Fruit fly (Drosophila melanogaster) whole organism, larva: ENCODE results near the gene RpS25.

Source experiments
- noc ChIP-seq: fragments of 200-800 bp; sonication (Bioruptor generic); optimal IDR thresholded peaks from 3 replicates; lab custom pipeline; 2019; ENCODE audit warnings: missing biosample characterization, mild to moderate bottlenecking, missing genetic modification characterization, moderate library complexity

Gene RpS25

DNA sequence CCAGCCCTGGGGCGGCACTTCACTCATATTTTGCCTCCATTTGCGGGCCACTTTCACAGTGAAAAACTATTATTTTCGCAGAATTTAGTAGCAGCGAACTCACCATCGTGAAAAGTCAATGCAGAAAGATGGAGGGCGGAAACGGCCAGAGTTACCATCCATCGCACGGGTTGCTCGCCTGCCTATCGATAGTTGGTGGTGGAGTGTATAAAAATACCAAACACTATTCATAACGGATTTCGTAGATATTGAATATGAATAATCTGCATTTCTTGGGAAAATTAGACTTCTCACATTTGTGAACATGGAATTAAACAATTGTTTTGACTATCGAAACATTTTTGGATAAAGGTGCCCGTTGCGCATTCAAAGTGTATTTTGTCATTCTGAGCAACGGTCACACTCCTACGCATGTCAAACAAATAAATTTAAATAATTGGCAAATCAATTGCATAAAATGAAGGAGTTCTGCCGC is at the start of gene RpS25, which contains the start of gene CG4820:
RpS25 (minus strand) TSS at position 132 of the 475 bp plus-strand sequence.
CG4820 (plus strand) TSS at position 380 of the 475 bp plus-strand sequence.
- TF ChIP-seq noc (tag; lab: Kevin White, UChicago), result peak; percentile 69

DNA sequence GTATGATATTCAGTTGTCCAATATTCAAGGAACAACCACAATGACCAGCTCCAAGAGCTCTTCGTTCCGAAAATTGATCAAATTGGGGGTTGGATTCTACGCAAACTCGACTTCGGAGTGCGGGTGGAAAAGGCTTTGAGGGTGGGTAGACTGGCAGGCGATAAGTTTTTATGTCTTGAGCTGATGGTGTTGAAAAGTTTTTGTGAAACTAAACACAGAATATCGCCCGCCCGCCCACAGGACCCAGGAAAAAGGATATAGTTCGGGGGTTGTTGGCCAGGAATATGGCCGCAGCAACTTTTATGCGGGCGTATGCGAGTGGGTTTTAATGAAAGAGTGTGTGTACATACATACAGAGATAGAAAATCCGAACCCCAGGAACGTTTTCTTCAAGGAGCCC is 47.5 kb upstream of the RpS25 start:
- TF ChIP-seq noc (tag; lab: Kevin White, UChicago), result no peak

DNA sequence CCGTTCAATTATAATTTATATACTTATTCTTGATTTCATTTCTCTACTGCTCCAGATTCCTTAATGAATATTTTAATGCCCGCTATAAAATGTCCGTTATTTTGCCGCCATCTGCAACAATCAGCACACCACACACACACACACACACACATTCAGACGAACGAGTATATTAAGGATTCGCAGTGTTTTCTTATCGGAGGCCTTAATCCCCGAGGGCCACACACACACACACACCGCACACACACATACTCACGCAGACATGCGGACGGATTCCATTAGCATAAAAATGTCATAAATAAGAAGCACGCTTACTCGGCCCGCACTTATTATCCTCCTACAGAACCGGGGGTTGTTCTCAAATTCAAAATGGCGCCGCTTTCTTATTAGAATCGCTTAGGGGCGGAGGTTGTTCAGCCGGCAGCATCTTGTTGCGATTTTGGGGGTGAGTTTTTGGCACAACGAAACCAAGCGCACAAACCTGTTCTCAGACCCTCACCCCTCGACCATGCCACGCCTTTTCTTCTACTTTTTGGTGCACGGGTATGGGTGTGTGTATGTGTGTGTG is 45.0 kb upstream of the RpS25 start:
- no peak for TF ChIP-seq noc (tag; lab: Kevin White, UChicago)

DNA sequence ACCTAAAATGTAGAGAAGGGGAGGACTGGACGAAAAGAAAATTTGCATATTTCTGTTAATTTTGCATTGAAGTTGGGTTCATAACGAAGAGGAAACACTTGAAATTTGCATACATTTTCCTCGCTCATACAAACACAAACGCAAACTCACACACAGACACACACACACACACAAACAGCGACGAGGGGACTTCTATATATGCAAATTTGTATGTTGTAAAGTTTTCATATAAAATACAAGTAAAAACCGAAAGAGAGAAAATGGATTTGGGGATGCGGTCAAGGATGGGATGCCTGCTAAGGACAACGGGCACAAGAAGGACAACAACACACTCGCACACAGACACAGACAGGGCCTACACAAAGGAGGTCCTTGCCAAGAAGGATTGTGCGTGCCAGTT is 41.5 kb upstream of the RpS25 start:
- TF ChIP-seq noc (tag; lab: Kevin White, UChicago), result no peak

DNA sequence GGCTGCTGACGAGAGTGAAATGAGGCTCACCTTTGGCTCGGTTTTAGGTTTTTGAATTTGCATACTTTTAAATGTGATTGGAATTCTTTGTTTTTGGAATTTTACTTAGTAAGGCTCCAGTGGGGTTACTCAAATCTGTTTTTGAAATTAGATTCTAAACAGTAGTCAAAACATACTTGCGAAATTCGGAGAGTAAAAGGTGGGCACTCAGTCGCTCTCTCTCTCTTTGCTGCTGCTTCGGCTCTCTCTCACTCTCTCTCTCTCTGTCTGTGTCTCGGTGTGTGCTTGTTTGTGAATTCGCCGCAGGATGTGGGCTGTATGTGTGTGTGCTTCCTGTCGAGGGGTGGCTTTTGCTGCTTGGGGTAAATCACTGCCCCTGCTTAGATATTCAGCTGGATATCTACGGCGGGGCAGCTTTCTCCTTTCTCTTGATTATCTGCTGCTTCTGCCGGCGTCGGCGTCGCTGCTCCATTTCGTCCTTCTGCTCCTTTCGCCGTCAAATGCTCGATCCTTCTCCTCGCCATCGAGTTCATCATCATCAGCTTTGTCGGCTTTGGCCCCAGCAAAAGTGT is 38.4 kb upstream of the RpS25 start:
- TF ChIP-seq noc (tag; lab: Kevin White, UChicago), result no peak

DNA sequence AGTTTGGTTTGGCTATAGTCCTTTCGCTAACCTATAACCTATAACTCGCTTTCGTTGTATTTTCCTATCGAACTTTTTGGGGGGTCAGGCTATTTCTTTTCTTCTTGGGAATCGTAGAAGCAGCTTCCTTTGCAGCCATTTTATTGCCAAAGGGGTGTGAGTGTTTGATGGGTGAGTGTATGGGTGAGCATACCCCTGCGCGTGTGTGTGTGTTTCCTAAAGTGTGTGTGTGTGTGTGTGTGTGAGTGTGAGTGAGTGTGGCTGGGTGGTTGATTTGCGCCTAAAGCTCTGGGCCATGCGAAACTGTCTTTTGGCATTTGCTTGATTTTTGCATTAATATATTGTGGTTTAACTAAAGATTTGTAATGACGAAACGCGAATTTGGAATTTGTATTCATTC is 37.7 kb upstream of the RpS25 start:
- no peak for TF ChIP-seq noc (tag; lab: Kevin White, UChicago)

DNA sequence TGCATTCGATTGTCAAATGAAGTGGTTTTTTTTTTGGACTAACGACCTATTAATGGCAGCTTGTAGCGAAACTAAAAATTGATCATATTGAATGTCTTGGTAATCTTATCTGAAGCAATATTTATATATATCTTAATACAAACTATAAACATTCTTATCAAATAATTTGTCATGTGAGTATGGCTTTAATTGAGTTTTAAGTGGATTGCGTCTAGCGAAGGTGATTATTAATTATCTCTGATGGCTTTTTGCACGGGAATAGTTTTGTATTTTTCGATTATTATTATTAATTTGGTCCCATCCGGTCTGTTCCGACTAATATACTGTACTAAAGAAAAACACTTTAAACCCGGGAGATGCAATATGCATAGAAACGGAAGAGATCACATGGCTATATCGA is 30.8 kb upstream of the RpS25 start:
- no peak for TF ChIP-seq noc (tag; lab: Kevin White, UChicago)

DNA sequence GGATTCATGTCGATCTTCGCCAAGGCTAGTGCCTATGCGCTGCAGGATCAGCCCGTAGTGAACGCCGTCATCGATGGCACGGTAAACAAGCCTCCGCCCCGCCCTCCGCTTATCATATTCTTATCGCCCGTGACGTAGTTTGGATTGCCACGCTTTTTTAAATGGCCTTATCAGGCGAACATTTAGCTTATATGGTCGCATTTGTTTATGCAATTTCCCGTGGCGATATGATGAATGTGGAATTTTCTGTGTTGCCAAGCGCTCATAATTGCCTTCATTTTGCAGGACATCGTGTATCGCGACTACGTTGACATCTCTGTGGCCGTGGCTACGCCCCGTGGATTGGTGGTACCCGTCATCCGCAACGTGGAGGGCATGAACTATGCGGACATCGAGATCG is 29.7 kb upstream of the RpS25 start:
- no peak for TF ChIP-seq noc (tag; lab: Kevin White, UChicago)

DNA sequence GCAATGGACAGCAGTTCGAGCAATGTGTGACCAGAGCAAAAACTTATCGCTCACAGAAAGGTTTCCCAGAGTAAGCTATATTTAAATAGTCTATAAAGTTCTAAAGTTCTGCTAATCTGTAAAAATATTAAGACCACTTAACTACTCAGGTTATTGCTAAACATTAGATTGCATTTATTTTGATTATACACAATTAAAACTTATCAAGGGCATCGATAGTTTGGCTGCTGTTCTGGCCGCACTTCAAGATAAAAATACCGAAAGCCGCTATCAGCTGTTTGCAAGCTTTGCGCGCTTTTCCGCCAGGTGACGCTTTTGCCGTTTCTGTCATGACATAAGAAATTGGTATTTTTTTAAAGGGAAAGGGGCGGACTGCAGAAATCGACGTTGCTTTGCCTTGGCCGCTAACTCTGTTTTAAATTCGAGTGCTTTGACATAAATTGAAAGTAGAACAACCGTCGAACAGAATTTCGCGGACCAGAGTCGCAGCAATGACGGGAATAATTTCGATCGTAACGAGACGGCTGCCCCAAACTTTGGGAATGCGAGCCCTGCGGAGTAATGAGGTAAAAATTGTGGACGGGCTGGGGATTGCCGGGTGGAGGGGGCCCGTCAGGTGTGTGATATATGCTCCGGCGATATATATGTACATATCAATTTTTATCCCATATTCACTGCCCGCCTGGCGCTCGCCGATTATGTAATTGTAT is 28.0 kb upstream of the RpS25 start, which contains the start of the genes CG17734 and CG5214:
CG17734 (minus strand) TSS at position 49 of the 710 bp plus-strand sequence.
CG5214 (plus strand) TSS at position 352 of the 710 bp plus-strand sequence.
- TF ChIP-seq noc (tag; lab: Kevin White, UChicago), result no peak

DNA sequence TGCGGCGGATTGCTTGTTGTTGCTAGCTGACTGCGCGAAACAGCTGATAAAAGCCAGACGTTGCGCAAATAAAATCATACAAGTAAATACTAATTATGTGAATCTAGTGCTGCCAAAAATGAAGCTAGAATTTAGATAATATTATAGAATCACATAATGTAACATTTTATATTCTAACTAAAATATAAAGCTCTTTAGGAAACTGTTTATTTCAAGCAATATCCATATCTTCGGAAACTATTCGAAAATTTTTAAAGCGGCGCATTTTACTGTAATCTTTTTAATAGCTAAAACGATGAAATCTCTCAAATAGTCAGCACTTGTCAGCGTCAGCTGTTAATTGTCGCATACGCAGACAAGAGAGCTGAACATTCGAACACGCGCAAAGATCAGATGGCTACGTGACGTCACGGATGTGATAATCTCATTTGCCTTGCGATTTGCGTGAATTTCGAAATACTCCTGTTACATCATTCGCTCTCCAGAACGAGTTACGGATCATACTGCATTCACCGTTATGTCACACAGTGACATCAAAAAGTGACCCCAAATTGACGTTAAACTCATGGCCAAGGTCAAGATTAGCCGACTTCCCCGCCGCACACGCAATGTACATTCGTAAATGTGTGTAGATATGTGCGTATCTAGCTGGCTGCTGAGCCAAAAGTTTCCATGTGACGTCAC is 27.1 kb upstream of the RpS25 start:
- TF ChIP-seq noc (tag; lab: Kevin White, UChicago), result peak; percentile 48

DNA sequence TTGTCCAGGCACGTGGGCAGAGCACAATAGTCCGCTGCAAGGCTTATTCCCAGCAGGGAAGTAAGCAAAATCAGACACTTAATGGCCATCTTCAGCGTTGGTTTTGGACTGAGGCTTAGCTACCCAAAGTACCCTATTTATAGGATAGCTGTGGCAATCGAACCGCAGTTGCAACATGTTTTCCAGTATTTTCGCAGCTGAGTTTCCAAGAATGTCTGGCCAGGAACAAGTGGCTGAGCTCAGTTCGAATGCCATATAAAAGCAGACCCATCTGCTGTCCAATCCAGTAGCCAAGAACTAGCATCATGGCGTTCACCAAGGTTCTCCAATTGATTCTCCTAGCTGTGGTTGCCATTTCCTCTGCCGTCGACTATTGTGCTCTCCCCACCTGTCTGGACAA is 24.8 kb upstream of the RpS25 start, which contains the start of the genes scpr-B and scpr-A:
scpr-B (minus strand) TSS at position 101 of the 400 bp plus-strand sequence.
scpr-A (plus strand) TSS at position 293 of the 400 bp plus-strand sequence.
- TF ChIP-seq noc (tag; lab: Kevin White, UChicago), result no peak

DNA sequence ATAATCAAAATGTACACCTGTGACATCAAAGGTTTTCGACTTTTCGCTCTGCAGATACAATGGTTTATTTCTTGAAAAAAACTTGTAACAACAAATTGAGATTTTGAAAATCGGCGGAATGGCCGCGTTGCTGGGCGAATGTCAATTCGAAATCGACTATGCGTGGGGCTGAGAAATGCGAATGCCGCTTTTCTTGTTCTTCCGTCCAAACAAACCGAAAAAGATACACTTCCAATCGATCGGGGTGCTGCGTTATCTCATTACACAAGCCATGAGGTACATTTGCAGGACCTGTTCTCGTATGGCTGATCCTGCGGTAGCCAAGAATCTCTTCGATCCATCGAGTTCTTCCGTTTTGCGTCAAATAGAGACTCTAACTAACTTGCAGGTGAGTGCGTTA is 21.5 kb upstream of the RpS25 start, which contains the start of gene CG31388:
CG31388 (plus strand) TSS at position 218 of the 400 bp plus-strand sequence.
- TF ChIP-seq noc (tag; lab: Kevin White, UChicago), result no peak

DNA sequence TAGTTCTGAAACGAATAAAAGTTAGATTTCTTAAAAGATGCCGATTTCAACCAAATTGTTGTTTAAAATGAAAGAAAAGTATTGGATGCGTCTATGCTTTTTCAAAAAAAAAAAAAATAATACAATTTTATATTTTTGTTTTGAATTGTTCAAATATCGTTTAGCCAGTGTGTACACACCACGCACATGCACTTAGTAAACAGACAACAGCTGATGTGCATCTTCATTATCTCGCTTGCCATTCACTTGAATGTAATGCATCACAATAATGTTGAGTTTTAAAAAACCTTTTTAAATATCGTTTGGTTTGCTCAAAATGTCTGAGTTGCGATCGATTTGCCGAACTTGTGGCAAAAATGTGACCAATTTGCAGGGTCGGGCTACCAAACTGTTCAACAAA is 20.0 kb upstream of the RpS25 start, which contains the start of gene CG31441:
CG31441 (plus strand) TSS at position 246 of the 400 bp plus-strand sequence.
- TF ChIP-seq noc (tag; lab: Kevin White, UChicago), result no peak

DNA sequence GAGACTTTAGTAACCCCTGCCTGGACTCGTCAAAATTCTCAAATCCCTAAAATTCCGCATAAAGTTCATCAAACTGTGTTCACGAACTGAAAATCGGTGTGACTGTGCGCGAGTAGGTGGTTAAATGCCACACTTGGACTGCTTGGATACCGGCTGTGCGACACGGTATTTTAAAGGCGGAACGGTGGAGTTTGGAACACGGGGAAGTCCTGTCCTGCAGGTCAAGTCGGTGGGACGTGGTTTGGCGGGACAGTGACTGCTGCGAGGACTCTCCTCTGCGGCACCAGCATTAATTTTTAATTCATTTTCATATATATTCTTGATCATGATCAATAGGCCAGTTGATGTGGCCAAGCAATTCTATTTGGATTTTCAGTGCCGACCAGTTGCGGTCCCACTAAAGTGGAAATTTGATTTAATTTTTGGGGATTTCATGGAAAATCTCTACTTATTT is 18.9 kb upstream of the RpS25 start, which contains the start of the genes Arfip and CG17721:
Arfip (minus strand) TSS at position 96 of the 454 bp plus-strand sequence.
CG17721 (plus strand) TSS at position 223 of the 454 bp plus-strand sequence.
- no peak for TF ChIP-seq noc (tag; lab: Kevin White, UChicago)

DNA sequence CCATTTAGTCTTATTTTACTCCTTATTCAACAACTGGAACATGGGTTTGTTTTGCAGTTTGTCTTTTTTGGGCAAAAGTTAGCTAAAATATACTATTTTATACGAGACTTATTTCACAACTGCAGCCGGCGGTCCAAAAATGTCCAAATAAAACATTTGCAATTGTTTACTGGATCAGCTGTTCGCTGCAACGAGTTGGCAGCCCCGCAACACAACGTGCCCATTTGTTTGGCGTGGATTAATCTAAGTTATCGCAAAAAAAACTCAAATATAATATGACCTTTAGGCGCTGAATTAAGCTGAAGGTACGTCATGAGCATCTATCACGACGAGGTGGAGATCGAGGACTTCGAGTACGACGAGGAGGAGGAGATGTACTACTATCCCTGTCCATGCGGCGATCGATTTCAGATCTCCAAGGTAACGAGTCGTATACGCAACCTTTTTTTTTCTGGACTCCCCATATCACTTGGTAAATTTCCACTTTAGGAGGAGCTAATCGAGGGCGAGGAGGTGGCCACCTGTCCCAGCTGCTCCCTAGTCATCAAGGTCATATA is 15.7 kb upstream of the RpS25 start, which contains the start of the genes CG17187 and Dph3:
CG17187 (minus strand) TSS at position 175 of the 557 bp plus-strand sequence.
Dph3 (plus strand) TSS at position 208 of the 557 bp plus-strand sequence.
- no peak for TF ChIP-seq noc (tag; lab: Kevin White, UChicago)
